Worm (Caenorhabditis elegans) whole organism, mixed stage, embryonic: Measurements from ENCODE around the gene F20D6.8.

Source experiments
- blmp-1 ChIP-seq: fragments of 150-350 bp; optimal IDR thresholded peaks from 2 replicates; lab custom pipeline; 2014; ENCODE audit warnings: missing biosample characterization, missing genetic modification characterization
- ztf-11 ChIP-seq: fragments of 150-350 bp; optimal IDR thresholded peaks from 2 replicates; lab custom pipeline; 2014; ENCODE audit warnings: missing biosample characterization, missing genetic modification characterization

ce11 chrV:8169150-8169549 is 1.1 kb upstream of the F20D6.8 start:
- TF ChIP-seq ztf-11 (tag; lab: Kevin White, UChicago) (no peak), blmp-1 (tag; lab: Kevin White, UChicago) (no peak)
